Fruit fly (Drosophila melanogaster) whole organism, embryonic: Measurements from ENCODE around the gene Mrtf.
A peak's percentile ranks its signal among the peaks of the same experiment; 100 is the strongest.

Experiments used
- ATbp ChIP-seq: fragments of 200-800 bp; sonication (Bioruptor generic); optimal IDR thresholded peaks from 2 replicates; lab custom pipeline; 2017; ENCODE audit warnings: missing biosample characterization, mild to moderate bottlenecking, missing genetic modification characterization, missing genetic modification reagents
- CG10462 ChIP-seq: fragments of 200-800 bp; sonication (Bioruptor generic); optimal IDR thresholded peaks from 2 replicates; lab custom pipeline; 2016; ENCODE audit warnings: missing biosample characterization, missing genetic modification characterization
- CG10565 ChIP-seq: fragments of 200-800 bp; sonication (Bioruptor generic); optimal IDR thresholded peaks from 3 replicates; lab custom pipeline; 2016; ENCODE audit warnings: missing biosample characterization, mild to moderate bottlenecking, missing genetic modification characterization
- CG11456 ChIP-seq: fragments of 200-800 bp; sonication (Bioruptor generic); IDR thresholded peaks from 3 replicates; pipeline ENCODE4 v1.3.6; 2022; ENCODE audit warnings: missing biosample characterization, missing genetic modification characterization
- CG11695 ChIP-seq: fragments of 200-800 bp; sonication (Bioruptor generic); IDR thresholded peaks from 3 replicates; pipeline ENCODE4 v1.3.6; 2022; ENCODE audit warnings: missing biosample characterization, missing genetic modification characterization
- CG12155 ChIP-seq: fragments of 200-800 bp; sonication (Bioruptor generic); optimal IDR thresholded peaks from 3 replicates; lab custom pipeline; 2016; ENCODE audit warnings: missing biosample characterization, missing genetic modification characterization
- CG13624 ChIP-seq: fragments of 200-800 bp; sonication (Bioruptor generic); optimal IDR thresholded peaks from 2 replicates; lab custom pipeline; 2016; ENCODE audit warnings: missing biosample characterization, missing genetic modification characterization
- CG1603 ChIP-seq: fragments of 200-800 bp; sonication (Bioruptor generic); optimal IDR thresholded peaks from 2 replicates; lab custom pipeline; 2019; ENCODE audit warnings: missing biosample characterization, mild to moderate bottlenecking, missing genetic modification characterization, moderate library complexity
- CG1647 ChIP-seq: fragments of 200-800 bp; sonication (Bioruptor generic); optimal IDR thresholded peaks from 3 replicates; lab custom pipeline; 2016; ENCODE audit warnings: missing biosample characterization, missing genetic modification characterization
- CG18476 ChIP-seq: fragments of 200-800 bp; sonication (Bioruptor generic); optimal IDR thresholded peaks from 2 replicates; lab custom pipeline; 2016; ENCODE audit warnings: missing biosample characterization, mild to moderate bottlenecking, missing genetic modification characterization
- CG2116 ChIP-seq: fragments of 200-800 bp; sonication (Bioruptor generic); optimal IDR thresholded peaks from 3 replicates; lab custom pipeline; 2018; ENCODE audit warnings: missing biosample characterization, mild to moderate bottlenecking, missing genetic modification characterization
- CG2712 ChIP-seq: fragments of 200-800 bp; optimal IDR thresholded peaks from 3 replicates; lab custom pipeline; 2019; ENCODE audit warnings: missing biosample characterization, mild to moderate bottlenecking, missing genetic modification characterization, moderate library complexity
- CG31441 ChIP-seq: fragments of 200-800 bp; sonication (Bioruptor generic); IDR thresholded peaks from 2 replicates; pipeline ENCODE4 v1.3.6; 2022; ENCODE audit warnings: missing biosample characterization, missing genetic modification characterization
- CG33213 ChIP-seq: fragments of 200-800 bp; sonication (Bioruptor generic); optimal IDR thresholded peaks from 3 replicates; lab custom pipeline; 2016; ENCODE audit warnings: missing biosample characterization, missing genetic modification characterization
- CG4854 ChIP-seq: fragments of 200-800 bp; sonication (Bioruptor generic); optimal IDR thresholded peaks from 2 replicates; lab custom pipeline; 2016; ENCODE audit warnings: missing biosample characterization, missing genetic modification characterization, inconsistent platforms
- CG7372 ChIP-seq: fragments of 200-800 bp; sonication (Bioruptor generic); IDR thresholded peaks from 2 replicates; pipeline ENCODE4 v1.3.6; 2022; ENCODE audit warnings: missing biosample characterization, missing genetic modification characterization
- CG7928 ChIP-seq: fragments of 200-800 bp; sonication (Bioruptor generic); optimal IDR thresholded peaks from 2 replicates; lab custom pipeline; 2017; ENCODE audit warnings: missing biosample characterization, mild to moderate bottlenecking, missing genetic modification characterization
- CG9797 ChIP-seq: fragments of 200-800 bp; sonication (Bioruptor generic); optimal IDR thresholded peaks from 3 replicates; lab custom pipeline; 2018; ENCODE audit warnings: missing biosample characterization, mild to moderate bottlenecking, missing genetic modification characterization
- Camta ChIP-seq: fragments of 200-800 bp; sonication (Bioruptor generic); optimal IDR thresholded peaks from 2 replicates; lab custom pipeline; 2016; ENCODE audit warnings: missing biosample characterization, missing genetic modification characterization
- CkIIα-i1 ChIP-seq: fragments of 200-800 bp; sonication (Bioruptor generic); IDR thresholded peaks from 2 replicates; pipeline ENCODE4 v1.3.6; 2022; ENCODE audit warnings: missing biosample characterization, missing genetic modification characterization
- D19B ChIP-seq: fragments of 200-800 bp; sonication (Bioruptor generic); optimal IDR thresholded peaks from 2 replicates; lab custom pipeline; 2017; ENCODE audit warnings: missing biosample characterization, mild to moderate bottlenecking, missing genetic modification characterization
- Gsc ChIP-seq: fragments of 200-800 bp; sonication (Bioruptor generic); IDR thresholded peaks from 2 replicates; pipeline ENCODE4 v1.3.6; 2022; ENCODE audit warnings: missing biosample characterization, missing genetic modification characterization
- H2.0 ChIP-seq: fragments of 200-800 bp; sonication (Bioruptor generic); IDR thresholded peaks from 2 replicates; pipeline ENCODE4 v1.3.6; 2022; ENCODE audit warnings: missing biosample characterization, missing genetic modification characterization
- HLH3B ChIP-seq: fragments of 200-800 bp; sonication (Bioruptor generic); IDR thresholded peaks from 2 replicates; pipeline ENCODE4 v1.3.6; 2022; ENCODE audit warnings: missing biosample characterization, missing genetic modification characterization
- HmgD ChIP-seq: fragments of 200-800 bp; sonication (Bioruptor generic); optimal IDR thresholded peaks from 3 replicates; lab custom pipeline; 2016; ENCODE audit warnings: missing biosample characterization, missing genetic modification characterization
- Mes4 ChIP-seq: fragments of 200-800 bp; sonication (Bioruptor generic); optimal IDR thresholded peaks from 2 replicates; lab custom pipeline; 2016; ENCODE audit warnings: missing biosample characterization, missing genetic modification characterization
- Rfx ChIP-seq: fragments of 200-800 bp; sonication (Bioruptor generic); IDR thresholded peaks from 2 replicates; pipeline ENCODE4 v1.3.6; 2022; ENCODE audit warnings: missing biosample characterization, missing genetic modification characterization
- Sox102F ChIP-seq: fragments of 200-800 bp; sonication (Bioruptor generic); optimal IDR thresholded peaks from 2 replicates; lab custom pipeline; 2018; ENCODE audit warnings: missing biosample characterization, mild to moderate bottlenecking, missing genetic modification characterization, moderate library complexity
- Taf1 ChIP-seq: fragments of 200-800 bp; sonication (Bioruptor generic); IDR thresholded peaks from 2 replicates; pipeline ENCODE4 v1.3.6; 2022; ENCODE audit warnings: missing biosample characterization, missing genetic modification characterization
- Vsx1 ChIP-seq: fragments of 200-800 bp; sonication (Bioruptor generic); optimal IDR thresholded peaks from 2 replicates; lab custom pipeline; 2017; ENCODE audit warnings: missing biosample characterization, mild to moderate bottlenecking, missing genetic modification characterization, missing genetic modification reagents
- Xbp1 ChIP-seq: fragments of 200-800 bp; sonication (Bioruptor generic); optimal IDR thresholded peaks from 3 replicates; lab custom pipeline; 2016; ENCODE audit warnings: missing biosample characterization, mild to moderate bottlenecking, missing genetic modification characterization
- chif ChIP-seq, 2 experiments: fragments of 200-800 bp; sonication (Bioruptor generic); optimal IDR thresholded peaks; 3 replicates each; lab custom pipeline; 2016; ENCODE audit warnings: missing biosample characterization in 2 of 2, missing genetic modification characterization in 2 of 2
- croc ChIP-seq: fragments of 200-800 bp; sonication (Bioruptor generic); conservative IDR thresholded peaks from 3 replicates; pipeline ENCODE4 v1.3.6; 2022; ENCODE audit warnings: missing biosample characterization, missing genetic modification characterization
- emc ChIP-seq: fragments of 200-800 bp; sonication (Bioruptor generic); optimal IDR thresholded peaks from 2 replicates; lab custom pipeline; 2016; ENCODE audit warnings: missing biosample characterization, missing genetic modification characterization
- gem ChIP-seq: fragments of 200-800 bp; sonication (Bioruptor generic); optimal IDR thresholded peaks from 2 replicates; lab custom pipeline; 2019; ENCODE audit warnings: missing biosample characterization, mild to moderate bottlenecking, missing genetic modification characterization, moderate library complexity
- gro ChIP-seq: fragments of 200-800 bp; sonication (Bioruptor generic); optimal IDR thresholded peaks from 2 replicates; lab custom pipeline; 2016; ENCODE audit warnings: missing biosample characterization, missing genetic modification characterization
- lov ChIP-seq, 2 experiments: fragments of 200-800 bp in 1 of 2; fragments of >200 bp in 1 of 2; sonication (Bioruptor generic) in 1 of 2; IDR thresholded peaks in 1 of 2; optimal IDR thresholded peaks in 1 of 2; 2 replicates in 1 of 2; 3 replicates in 1 of 2; pipeline versions ENCODE4 v1.3.6 to Lab custom; 2017 to 2022; ENCODE audit warnings: missing biosample characterization in 1 of 2, missing genetic modification characterization in 1 of 2
- nau ChIP-seq: fragments of 200-800 bp; sonication (Bioruptor generic); optimal IDR thresholded peaks from 3 replicates; lab custom pipeline; 2017; ENCODE audit warnings: missing biosample characterization, mild to moderate bottlenecking, missing genetic modification characterization, missing genetic modification reagents
- pum ChIP-seq: fragments of 200-800 bp; sonication (Bioruptor generic); optimal IDR thresholded peaks from 2 replicates; lab custom pipeline; 2016; ENCODE audit warnings: missing biosample characterization, missing genetic modification characterization
- rib ChIP-seq: fragments of 200-800 bp; sonication (Bioruptor generic); IDR thresholded peaks from 2 replicates; pipeline ENCODE4 v1.3.6; 2022; ENCODE audit warnings: missing biosample characterization, missing genetic modification characterization
- row ChIP-seq: fragments of 200-800 bp; sonication (Bioruptor generic); IDR thresholded peaks from 3 replicates; pipeline ENCODE4 v1.3.6; 2022; ENCODE audit warnings: missing biosample characterization, missing genetic modification characterization
- schlank ChIP-seq: fragments of 200-800 bp; sonication (Bioruptor generic); optimal IDR thresholded peaks from 2 replicates; lab custom pipeline; 2018; ENCODE audit warnings: missing biosample characterization, mild to moderate bottlenecking, missing genetic modification characterization
- sqz ChIP-seq: fragments of 200-800 bp; sonication (Bioruptor generic); optimal IDR thresholded peaks from 3 replicates; lab custom pipeline; 2018; ENCODE audit warnings: missing biosample characterization, mild to moderate bottlenecking, missing genetic modification characterization
- stwl ChIP-seq: fragments of 200-800 bp; sonication (Bioruptor generic); optimal IDR thresholded peaks from 3 replicates; lab custom pipeline; 2018; ENCODE audit warnings: missing biosample characterization, mild to moderate bottlenecking, missing genetic modification characterization, moderate library complexity
- tll ChIP-seq, 2 experiments: fragments of 200-800 bp in 1 of 2; fragments of >200 bp in 1 of 2; sonication (Bioruptor generic) in 1 of 2; optimal IDR thresholded peaks; 2 replicates each; lab custom pipeline; 2017 to 2019; ENCODE audit warnings: missing biosample characterization in 2 of 2, missing genetic modification characterization in 2 of 2, mild to moderate bottlenecking in 1 of 2, moderate library complexity in 1 of 2
- tna ChIP-seq: fragments of 200-800 bp; sonication (Bioruptor generic); IDR thresholded peaks from 2 replicates; pipeline ENCODE4 v1.3.6; 2022; ENCODE audit warnings: missing biosample characterization, missing genetic modification characterization; ENCODE audit not compliant: partially characterized antibody
- unc-4 ChIP-seq: fragments of 200-800 bp; sonication (Bioruptor generic); IDR thresholded peaks from 2 replicates; pipeline ENCODE4 v1.3.6; 2022; ENCODE audit warnings: missing biosample characterization, missing genetic modification characterization; ENCODE audit not compliant: partially characterized antibody
- vfl ChIP-seq: fragments of 200-800 bp; sonication (Bioruptor generic); optimal IDR thresholded peaks from 2 replicates; lab custom pipeline; 2016; ENCODE audit warnings: missing biosample characterization, missing genetic modification characterization
- vnd ChIP-seq: fragments of 200-800 bp; sonication (Bioruptor generic); IDR thresholded peaks from 3 replicates; pipeline ENCODE4 v1.3.6; 2022; ENCODE audit warnings: missing biosample characterization, missing genetic modification characterization; ENCODE audit not compliant: partially characterized antibody

Mrtf gene

DNA sequence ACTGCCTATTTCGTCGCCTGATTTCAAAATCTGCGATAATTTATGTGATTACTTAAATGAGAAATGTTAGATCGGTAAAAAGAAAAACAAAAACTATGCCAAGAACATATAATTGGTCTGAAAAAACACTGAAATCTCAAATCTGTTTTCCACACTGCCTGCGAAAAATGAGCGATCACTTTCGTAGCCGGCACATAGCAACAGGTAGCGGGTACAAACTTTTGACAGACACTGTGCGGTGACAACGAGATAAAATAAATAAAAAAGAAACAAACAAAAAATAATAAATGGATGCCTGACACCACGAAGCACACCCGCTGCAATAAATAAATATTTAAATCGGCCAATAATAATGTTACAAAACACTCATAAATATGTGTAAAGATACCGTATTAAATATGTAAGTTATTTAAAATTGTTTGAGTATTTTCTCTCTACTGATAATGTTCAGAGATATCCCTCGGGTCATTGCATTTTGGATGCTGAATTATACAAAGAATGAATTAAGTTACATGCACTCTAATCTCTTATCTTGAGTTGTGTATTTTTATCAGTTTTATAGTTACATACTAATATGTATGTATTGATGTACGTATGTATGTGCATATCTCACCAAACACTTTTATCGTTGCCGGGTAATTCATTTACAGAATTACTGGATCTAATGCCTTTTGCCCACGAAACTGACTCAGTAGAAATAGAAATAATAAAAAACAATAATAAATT is 1.2 kb downstream of the Mrtf start:
- TF ChIP-seq CG4854 (GFP tag; lab: Kevin White, UChicago) (no peak), chif (GFP tag; optimal IDR thresholded peaks at IDR 0.05; lab: Kevin White, UChicago) (no peak), unc-4 (GFP tag; lab: Robert Waterston, UW) (no peak), tna (GFP tag; lab: Robert Waterston, UW) (no peak), CG11695 (GFP tag; lab: Robert Waterston, UW) (no peak), CG11456 (peak; percentile 48; the same call in 1 of the 3 replicates), CG10565 (GFP tag; lab: Kevin White, UChicago) (no peak), croc (GFP tag; lab: Robert Waterston, UW) (no peak), CG7928 (GFP tag; lab: Kevin White, UChicago) (no peak), nau (GFP tag; lab: Kevin White, UChicago) (no peak), vfl (GFP tag; lab: Kevin White, UChicago) (no peak), CG1603 (no peak), CG2712 (tag; lab: Kevin White, UChicago) (no peak), HLH3B (GFP tag; lab: Robert Waterston, UW) (no peak), Camta (GFP tag; lab: Kevin White, UChicago) (no peak), row (GFP tag; lab: Robert Waterston, UW) (peak; percentile 69), schlank (tag; lab: Kevin White, UChicago) (no peak), CG9797 (no peak), D19B (GFP tag; lab: Kevin White, UChicago) (no peak), H2.0 (GFP tag; lab: Robert Waterston, UW) (no peak), rib (no peak), CG2116 (GFP tag; lab: Kevin White, UChicago) (no peak), CG31441 (GFP tag; lab: Robert Waterston, UW) (peak; percentile 32; the same call in 1 of the 2 replicates), Gsc (GFP tag; lab: Robert Waterston, UW) (no peak), vnd (GFP tag; lab: Robert Waterston, UW) (no peak), HmgD (GFP tag; lab: Kevin White, UChicago) (no peak), tll (GFP tag; optimal IDR thresholded peaks at IDR 0.05; lab: Kevin White, UChicago) (no peak), Mes4 (GFP tag; lab: Kevin White, UChicago) (no peak), Vsx1 (peak; percentile 4), Taf1 (no peak), stwl (no peak), Xbp1 (GFP tag; lab: Kevin White, UChicago) (peak; percentile 46), CG10462 (GFP tag; lab: Kevin White, UChicago) (no peak), CG7372 (GFP tag; lab: Robert Waterston, UW) (no peak), gro (GFP tag; lab: Kevin White, UChicago) (no peak), ATbp (peak; percentile 4), pum (no peak), CG1647 (no peak), CG33213 (GFP tag; lab: Kevin White, UChicago) (no peak), gem (tag; lab: Kevin White, UChicago) (peak; percentile 42), sqz (no peak), emc (GFP tag; lab: Kevin White, UChicago) (no peak), CG13624 (GFP tag; lab: Kevin White, UChicago) (no peak), Rfx (peak; percentile 43; the same call in 1 of the 2 replicates), Sox102F (GFP tag; lab: Kevin White, UChicago) (peak; percentile 38), CkIIα-i1 (GFP tag; lab: Robert Waterston, UW) (no peak), CG12155 (GFP tag; lab: Kevin White, UChicago) (peak; percentile 5), CG18476 (GFP tag; lab: Kevin White, UChicago) (peak; percentile 19), lov (optimal IDR thresholded peaks at IDR 0.05; lab: Kevin White, UChicago) (no peak), lov (GFP tag; IDR thresholded peaks at IDR 0.05; lab: Robert Waterston, UW) (no peak)
